Fruit fly (Drosophila melanogaster) whole organism, pupa: ENCODE data around the gene Mf.

Experiments used
- CG10348 ChIP-seq: fragments of 200-800 bp; sonication (Bioruptor generic); IDR thresholded peaks from 2 replicates; pipeline ENCODE4 v1.3.6; 2022; ENCODE audit warnings: missing biosample characterization, missing genetic modification characterization
- CG12605 ChIP-seq: fragments of 200-800 bp; sonication (Bioruptor generic); IDR thresholded peaks from 2 replicates; pipeline ENCODE4 v1.3.6; 2022; ENCODE audit warnings: missing biosample characterization, missing genetic modification characterization
- CG13204 ChIP-seq: fragments of 200-800 bp; sonication (Bioruptor generic); optimal IDR thresholded peaks from 2 replicates; lab custom pipeline; 2018; ENCODE audit warnings: missing biosample characterization, mild to moderate bottlenecking, missing genetic modification characterization, moderate library complexity
- CG14655 ChIP-seq: fragments of 200-800 bp; sonication (Bioruptor generic); optimal IDR thresholded peaks from 3 replicates; lab custom pipeline; 2017; ENCODE audit warnings: mild to moderate bottlenecking, missing biosample characterization, missing genetic modification reagents, missing genetic modification characterization
- CG15710 ChIP-seq: fragments of 200-800 bp; sonication (Bioruptor generic); optimal IDR thresholded peaks from 2 replicates; lab custom pipeline; 2018; ENCODE audit warnings: missing biosample characterization, mild to moderate bottlenecking, missing genetic modification characterization, moderate library complexity
- CG17806 ChIP-seq: fragments of 200-800 bp; sonication (Bioruptor generic); optimal IDR thresholded peaks from 2 replicates; lab custom pipeline; 2018; ENCODE audit warnings: missing biosample characterization, mild to moderate bottlenecking, missing genetic modification characterization, moderate library complexity
- CG32121 ChIP-seq: fragments of 200-800 bp; sonication (Bioruptor generic); IDR thresholded peaks from 2 replicates; pipeline ENCODE4 v1.3.6; 2022; ENCODE audit warnings: missing biosample characterization, missing genetic modification characterization
- CG34367 ChIP-seq: fragments of 200-800 bp; sonication (Bioruptor generic); optimal IDR thresholded peaks from 2 replicates; lab custom pipeline; 2018; ENCODE audit warnings: missing biosample characterization, mild to moderate bottlenecking, missing genetic modification characterization
- CG4496 ChIP-seq: fragments of 200-800 bp; sonication (Bioruptor generic); IDR thresholded peaks from 3 replicates; pipeline ENCODE4 v1.3.6; 2022; ENCODE audit warnings: missing biosample characterization, missing genetic modification characterization
- CG8159 ChIP-seq: fragments of 200-800 bp; sonication (Bioruptor generic); optimal IDR thresholded peaks from 3 replicates; lab custom pipeline; 2018; ENCODE audit warnings: missing biosample characterization, mild to moderate bottlenecking, missing genetic modification characterization, moderate library complexity
- CG8301 ChIP-seq: fragments of 200-800 bp; sonication (Bioruptor generic); optimal IDR thresholded peaks from 2 replicates; lab custom pipeline; 2018; ENCODE audit warnings: missing biosample characterization, mild to moderate bottlenecking, missing genetic modification characterization
- CG9948 ChIP-seq: fragments of 200-800 bp; sonication (Bioruptor generic); optimal IDR thresholded peaks from 2 replicates; lab custom pipeline; 2018; ENCODE audit warnings: missing biosample characterization, mild to moderate bottlenecking, missing genetic modification characterization, moderate library complexity
- D1 ChIP-seq: fragments of 200-800 bp; sonication (Bioruptor generic); optimal IDR thresholded peaks from 2 replicates; lab custom pipeline; 2018; ENCODE audit warnings: missing biosample characterization, mild to moderate bottlenecking, missing genetic modification characterization, moderate library complexity
- EcR ChIP-seq: fragments of 200-800 bp; sonication (Bioruptor generic); optimal IDR thresholded peaks from 3 replicates; lab custom pipeline; 2019; ENCODE audit warnings: missing biosample characterization, missing genetic modification characterization, mild to moderate bottlenecking, moderate library complexity, missing genetic modification reagents
- Ets98B ChIP-seq: fragments of 200-800 bp; sonication (Bioruptor generic); IDR thresholded peaks from 2 replicates; pipeline ENCODE4 v1.3.6; 2022; ENCODE audit warnings: missing biosample characterization, missing genetic modification characterization
- Pif1A ChIP-seq: fragments of 200-800 bp; sonication (Bioruptor generic); optimal IDR thresholded peaks from 3 replicates; lab custom pipeline; 2016; ENCODE audit warnings: missing biosample characterization, missing genetic modification characterization
- Pif1B ChIP-seq: fragments of 200-800 bp; sonication (Bioruptor generic); optimal IDR thresholded peaks from 3 replicates; lab custom pipeline; 2016; ENCODE audit warnings: missing biosample characterization, missing genetic modification characterization
- Snoo ChIP-seq: fragments of 200-800 bp; sonication (Bioruptor generic); optimal IDR thresholded peaks from 3 replicates; lab custom pipeline; 2017; ENCODE audit warnings: missing biosample characterization, mild to moderate bottlenecking, missing genetic modification characterization, inconsistent platforms
- fd96Ca ChIP-seq: fragments of 200-800 bp; sonication (Bioruptor generic); IDR thresholded peaks from 3 replicates; pipeline ENCODE4 v1.3.6; 2022; ENCODE audit warnings: missing biosample characterization, missing genetic modification characterization
- gl ChIP-seq: fragments of 200-800 bp; sonication (Bioruptor generic); optimal IDR thresholded peaks from 2 replicates; lab custom pipeline; 2018; ENCODE audit warnings: missing biosample characterization, mild to moderate bottlenecking, missing genetic modification characterization
- rn ChIP-seq: fragments of 200-800 bp; sonication (Bioruptor generic); IDR thresholded peaks from 2 replicates; pipeline ENCODE4 v1.3.6; 2022; ENCODE audit warnings: missing biosample characterization, missing genetic modification characterization

The Mf gene

dm6 chr3R:15181467-15181866 lies at the start of gene Mf:
TSS of gene Mf (minus strand) at chr3R:15181510.
- TF ChIP-seq D1 (tag; lab: Kevin White, UChicago) (no peak), rn (GFP tag; lab: Robert Waterston, UW) (no peak), fd96Ca (GFP tag; lab: Robert Waterston, UW) (no peak), Snoo (tag; lab: Kevin White, UChicago) (no peak)
- TF ChIP-seq, all 21 proteins: peak for 0

- no peak for TF ChIP-seq rn (GFP tag; lab: Robert Waterston, UW)
- no peak for TF ChIP-seq CG13204 (GFP tag; lab: Kevin White, UChicago)
- no peak for TF ChIP-seq CG8301 (tag; lab: Kevin White, UChicago)
- TF ChIP-seq CG10348 (GFP tag; lab: Robert Waterston, UW): no peak
- no peak for TF ChIP-seq CG34367
- no peak for TF ChIP-seq fd96Ca (GFP tag; lab: Robert Waterston, UW)
- TF ChIP-seq CG8159 (tag; lab: Kevin White, UChicago): no peak
- no peak for TF ChIP-seq gl
- no peak for TF ChIP-seq CG9948 (tag; lab: Kevin White, UChicago)
- no peak for TF ChIP-seq CG4496 (GFP tag; lab: Robert Waterston, UW)
- no peak for TF ChIP-seq EcR (GFP tag; lab: Kevin White, UChicago)
- TF ChIP-seq Pif1A (GFP tag; lab: Kevin White, UChicago): no peak
- no peak for TF ChIP-seq Ets98B
- TF ChIP-seq CG32121: no peak
- TF ChIP-seq Snoo (tag; lab: Kevin White, UChicago): no peak
- no peak for TF ChIP-seq CG12605 (GFP tag; lab: Robert Waterston, UW)
- no peak for TF ChIP-seq CG14655 (GFP tag; lab: Kevin White, UChicago)
- no peak for TF ChIP-seq D1 (tag; lab: Kevin White, UChicago)
- TF ChIP-seq Pif1B (GFP tag; lab: Kevin White, UChicago): no peak
- TF ChIP-seq CG17806 (tag; lab: Kevin White, UChicago): no peak
Measured at dm6 chr3R:15230285-15230684, 49.0 kb upstream of the Mf start, which contains the start of gene CG34316. TSS of gene CG34316 (plus strand) at chr3R:15230585.

- TF ChIP-seq D1 (tag; lab: Kevin White, UChicago): no peak
- TF ChIP-seq Pif1A (GFP tag; lab: Kevin White, UChicago): peak; percentile 99
- peak; percentile 100 for TF ChIP-seq CG9948 (tag; lab: Kevin White, UChicago)
- peak; percentile 100 for TF ChIP-seq CG17806 (tag; lab: Kevin White, UChicago)
- peak; percentile 99 for TF ChIP-seq Pif1B (GFP tag; lab: Kevin White, UChicago)
- peak; percentile 100 for TF ChIP-seq CG8301 (tag; lab: Kevin White, UChicago)
- peak; percentile 100 for TF ChIP-seq CG4496 (GFP tag; lab: Robert Waterston, UW)
- peak; percentile 100 for TF ChIP-seq CG34367
- peak; percentile 89 for TF ChIP-seq fd96Ca (GFP tag; lab: Robert Waterston, UW)
- peak; percentile 100 for TF ChIP-seq Ets98B
- peak; percentile 100 for TF ChIP-seq CG8159 (tag; lab: Kevin White, UChicago)
- TF ChIP-seq CG15710 (tag; lab: Kevin White, UChicago): peak; percentile 100
- peak; percentile 99 for TF ChIP-seq CG10348 (GFP tag; lab: Robert Waterston, UW)
- no peak for TF ChIP-seq EcR (GFP tag; lab: Kevin White, UChicago)
- peak; percentile 100 for TF ChIP-seq rn (GFP tag; lab: Robert Waterston, UW)
- no peak for TF ChIP-seq CG13204 (GFP tag; lab: Kevin White, UChicago)
- TF ChIP-seq CG12605 (GFP tag; lab: Robert Waterston, UW): peak; percentile 100
- peak; percentile 100 for TF ChIP-seq CG14655 (GFP tag; lab: Kevin White, UChicago)
- peak; percentile 100 for TF ChIP-seq Snoo (tag; lab: Kevin White, UChicago)
- peak; percentile 100 for TF ChIP-seq CG32121
- peak; percentile 99 for TF ChIP-seq gl
Measured at dm6 chr3R:15229329-15229876, 48.1 kb upstream of the Mf start, which contains the start of the genes Art3 and mRpS10. TSS of gene Art3 (minus strand) at chr3R:15229408. TSS of gene mRpS10 (plus strand) at chr3R:15229665.

dm6 chr3R:15225279-15225730 lies 44.0 kb upstream of the Mf start, which contains the start of the genes CG31344 and Caf1-55:
TSS of gene CG31344 (minus strand) at chr3R:15225329.
TSS of gene Caf1-55 (plus strand) at chr3R:15225576.
- peak; percentile 12 for TF ChIP-seq EcR (GFP tag; lab: Kevin White, UChicago)
- TF ChIP-seq CG34367: no peak

- no peak for TF ChIP-seq CG15710 (tag; lab: Kevin White, UChicago)
- no peak for TF ChIP-seq CG13204 (GFP tag; lab: Kevin White, UChicago)
Measured at dm6 chr3R:15222973-15223372, 41.7 kb upstream of the Mf start, which contains the start of gene Polr2G. TSS of gene Polr2G (minus strand) at chr3R:15223180.

- no peak for TF ChIP-seq CG13204 (GFP tag; lab: Kevin White, UChicago)
- no peak for TF ChIP-seq D1 (tag; lab: Kevin White, UChicago)
- TF ChIP-seq CG14655 (GFP tag; lab: Kevin White, UChicago): no peak
- TF ChIP-seq CG32121: peak; percentile 97
- TF ChIP-seq Pif1B (GFP tag; lab: Kevin White, UChicago): no peak
- peak; percentile 98 for TF ChIP-seq rn (GFP tag; lab: Robert Waterston, UW)
- TF ChIP-seq gl: peak; percentile 77
- peak; percentile 93 for TF ChIP-seq CG8159 (tag; lab: Kevin White, UChicago)
- TF ChIP-seq CG9948 (tag; lab: Kevin White, UChicago): peak; percentile 86
- TF ChIP-seq fd96Ca (GFP tag; lab: Robert Waterston, UW): peak; percentile 96
- TF ChIP-seq Pif1A (GFP tag; lab: Kevin White, UChicago): no peak
- peak; percentile 90 for TF ChIP-seq CG8301 (tag; lab: Kevin White, UChicago)
- TF ChIP-seq CG4496 (GFP tag; lab: Robert Waterston, UW): peak; percentile 99
- TF ChIP-seq CG10348 (GFP tag; lab: Robert Waterston, UW): no peak
- peak; percentile 95 for TF ChIP-seq Snoo (tag; lab: Kevin White, UChicago)
- TF ChIP-seq CG17806 (tag; lab: Kevin White, UChicago): peak; percentile 92
- peak; percentile 97 for TF ChIP-seq CG12605 (GFP tag; lab: Robert Waterston, UW)
- TF ChIP-seq CG34367: no peak
- TF ChIP-seq CG15710 (tag; lab: Kevin White, UChicago): peak; percentile 66
- TF ChIP-seq EcR (GFP tag; lab: Kevin White, UChicago): no peak
- peak; percentile 98 for TF ChIP-seq Ets98B
Measured at dm6 chr3R:15218824-15219576, 37.7 kb upstream of the Mf start, which contains the start of the genes SIDL and CG12241. TSS of gene SIDL (minus strand) at chr3R:15218874. TSS of gene CG12241 (plus strand) at chr3R:15219256.
